Worm (Caenorhabditis elegans) whole organism, L1 larva: ENCODE results near the gene ttr-19.

Experiments used
- ets-5 ChIP-seq: fragments of 200-800 bp; sonication (Bioruptor generic); IDR thresholded peaks from 2 replicates; pipeline ENCODE4 v1.3.6; 2022; ENCODE audit warnings: missing genetic modification characterization, missing compliant biosample characterization
- fkh-10 ChIP-seq: sonication (generic microtip); optimal IDR thresholded peaks from 2 replicates; lab custom pipeline; 2017; ENCODE audit warnings: missing biosample characterization, missing genetic modification reagents, missing genetic modification characterization
- fkh-8 ChIP-seq: sonication (generic microtip); optimal IDR thresholded peaks from 2 replicates; lab custom pipeline; 2016; ENCODE audit warnings: mild to moderate bottlenecking, missing genetic modification characterization, missing compliant biosample characterization
- lsy-2 ChIP-seq, 2 experiments: fragments of 150-350 bp; optimal IDR thresholded peaks; 2 replicates each; lab custom pipeline; 2014; ENCODE audit warnings: missing biosample characterization in 2 of 2, missing genetic modification characterization in 2 of 2
- mab-9 ChIP-seq: fragments of 200-800 bp; sonication (Bioruptor generic); IDR thresholded peaks from 2 replicates; pipeline ENCODE4 v1.3.6; 2022; ENCODE audit warnings: missing genetic modification reagents, missing genetic modification characterization, missing compliant biosample characterization
- pqm-1 ChIP-seq: sonication (generic microtip); optimal IDR thresholded peaks from 3 replicates; lab custom pipeline; 2017; ENCODE audit warnings: missing biosample characterization, missing genetic modification characterization
- sox-4 ChIP-seq: sonication (generic microtip); optimal IDR thresholded peaks from 2 replicates; lab custom pipeline; 2016; ENCODE audit warnings: missing genetic modification characterization, missing compliant biosample characterization
- swsn-7 ChIP-seq: sonication (generic microtip); optimal IDR thresholded peaks from 2 replicates; lab custom pipeline; 2016; ENCODE audit warnings: missing genetic modification characterization, missing compliant biosample characterization
- tbx-2 ChIP-seq: sonication (generic microtip); optimal IDR thresholded peaks from 2 replicates; lab custom pipeline; 2016; ENCODE audit warnings: missing genetic modification characterization, missing compliant biosample characterization
- unc-62 ChIP-seq: fragments of 150-350 bp; optimal IDR thresholded peaks from 2 replicates; lab custom pipeline; 2014; ENCODE audit warnings: missing biosample characterization, missing genetic modification reagents, missing genetic modification characterization
- ztf-11 ChIP-seq, 2 experiments: sonication (generic microtip); optimal IDR thresholded peaks; 2 replicates each; lab custom pipeline; 2016 to 2017; ENCODE audit warnings: missing genetic modification characterization in 2 of 2, missing biosample characterization in 1 of 2, missing compliant biosample characterization in 1 of 2

DNA sequence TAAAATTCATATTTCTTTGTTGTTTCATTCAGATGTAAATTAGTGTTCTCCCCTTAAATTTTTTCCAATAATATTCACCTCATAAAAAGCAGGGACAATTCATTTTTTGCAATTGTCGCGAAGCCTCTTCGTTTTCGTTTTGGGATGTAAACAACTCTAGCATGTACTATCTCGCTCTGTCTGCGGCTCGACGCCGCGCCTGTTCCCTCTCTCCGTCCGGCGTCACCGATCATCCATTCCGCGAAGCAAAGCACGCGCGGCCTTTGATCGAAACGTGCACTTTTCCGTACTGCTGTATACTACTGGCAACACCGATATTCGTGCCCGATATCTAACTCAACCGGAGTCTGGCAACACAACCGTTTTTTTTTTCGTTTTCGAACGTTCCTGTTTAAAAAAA, 19.7 kb upstream of the ttr-19 start:
- no peak for TF ChIP-seq swsn-7 (tag; lab: Kevin White, UChicago)
- no peak for TF ChIP-seq unc-62 (GFP tag; lab: Kevin White, UChicago)
- TF ChIP-seq sox-4 (tag; lab: Kevin White, UChicago): no peak
- no peak for TF ChIP-seq mab-9 (GFP tag; lab: Robert Waterston, UW)
- no peak for TF ChIP-seq ztf-11 (tag; optimal IDR thresholded peaks at IDR 0.05; lab: Kevin White, UChicago)
- TF ChIP-seq lsy-2 (tag; optimal IDR thresholded peaks at IDR 0.05; lab: Kevin White, UChicago): no peak
- no peak for TF ChIP-seq fkh-8 (tag; lab: Kevin White, UChicago)
- TF ChIP-seq fkh-10: no peak
- TF ChIP-seq ets-5 (GFP tag; lab: Robert Waterston, UW): no peak
- TF ChIP-seq pqm-1 (tag; lab: Kevin White, UChicago): no peak
- TF ChIP-seq tbx-2 (tag; lab: Kevin White, UChicago): no peak
